Worm (Caenorhabditis elegans) whole organism, mixed stage, embryonic: ENCODE data around the gene gst-1.

Source experiments
- elt-1 ChIP-seq: sonication (generic microtip); optimal IDR thresholded peaks from 2 replicates; lab custom pipeline; 2017; ENCODE audit warnings: missing genetic modification characterization, mild to moderate bottlenecking, missing compliant biosample characterization, antibody characterized with exemption, moderate library complexity, borderline replicate concordance; ENCODE audit not compliant: insufficient read depth
- lin-13 ChIP-seq: fragments of 150-350 bp; optimal IDR thresholded peaks from 2 replicates; lab custom pipeline; 2014; ENCODE audit warnings: missing biosample characterization, missing genetic modification characterization

- TF ChIP-seq elt-1 (tag; lab: Kevin White, UChicago): no peak
- TF ChIP-seq lin-13 (tag; lab: Kevin White, UChicago): no peak
Observed at ce11 chrIII:9089325-9089823, 30.2 kb downstream of the gst-1 start, which contains the start of the genes mccc-2 and mrpl-44.
